Worm (Caenorhabditis elegans): ENCODE data around the gene F08G2.4.

DNA sequence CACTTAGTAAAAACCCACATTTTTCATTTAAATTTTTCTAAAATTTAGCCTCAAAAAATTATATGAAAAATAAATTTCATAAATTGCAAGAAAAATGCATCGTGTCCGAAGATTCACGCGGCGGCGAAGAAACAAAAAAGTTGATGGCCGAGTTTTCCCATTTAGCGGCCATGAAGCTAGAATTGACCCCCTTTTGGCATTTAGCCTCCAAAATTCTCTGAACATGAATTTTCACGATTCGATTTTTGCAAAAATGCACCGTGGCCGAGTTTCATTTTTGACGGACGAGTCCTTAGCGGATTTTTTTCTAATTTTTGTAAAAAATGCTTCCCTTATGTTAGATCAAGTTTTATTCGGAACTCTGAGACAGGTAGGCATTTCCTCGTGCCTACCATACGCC, 14.9 kb upstream of the F08G2.4 start:
- no peak for TF ChIP-seq flt-1 (GFP tag; IDR thresholded peaks at IDR 0.05)
- no peak for TF ChIP-seq klf-2 (GFP tag; conservative IDR thresholded peaks at IDR 0.05)
- no peak for TF ChIP-seq cog-1 (tag; optimal IDR thresholded peaks at IDR 0.05)
- no peak for TF ChIP-seq ztf-29 (GFP tag; IDR thresholded peaks at IDR 0.05)
- TF ChIP-seq T22C8.4 (GFP tag; IDR thresholded peaks at IDR 0.05), result no peak
- TF ChIP-seq ref-1 (GFP tag; conservative IDR thresholded peaks at IDR 0.05), result no peak
- no peak for TF ChIP-seq ztf-23 (GFP tag; IDR thresholded peaks at IDR 0.05)
- no peak for TF ChIP-seq med-1 (GFP tag; optimal IDR thresholded peaks at IDR 0.05; ENCODE audit: insufficient read depth)
- TF ChIP-seq tab-1 (GFP tag; IDR thresholded peaks at IDR 0.05), result no peak
